Fruit fly (Drosophila melanogaster): Measurements from ENCODE around the gene CG10581.

- TF ChIP-seq Sox102F (GFP tag; optimal IDR thresholded peaks at IDR 0.05) (no peak), fd85E (GFP tag; optimal IDR thresholded peaks at IDR 0.05) (no peak), CG6792 (GFP tag; optimal IDR thresholded peaks at IDR 0.05) (no peak), CG11762 (GFP tag; optimal IDR thresholded peaks at IDR 0.05; ENCODE audit: insufficient read depth) (no peak), OdsH (GFP tag; optimal IDR thresholded peaks at IDR 0.05) (no peak), Smox (GFP tag; optimal IDR thresholded peaks at IDR 0.05) (no peak), Gug (GFP tag; IDR thresholded peaks at IDR 0.05) (no peak), CG6854 (GFP tag; optimal IDR thresholded peaks at IDR 0.05) (no peak), Sox15 (GFP tag; optimal IDR thresholded peaks at IDR 0.05) (no peak), ss (GFP tag; optimal IDR thresholded peaks at IDR 0.05) (no peak), CG6808 (GFP tag; optimal IDR thresholded peaks at IDR 0.05) (no peak), CG11902 (GFP tag; optimal IDR thresholded peaks at IDR 0.05) (no peak)
These were observed 20.9 kb upstream of the CG10581 start for dm6 chr3L:21054894-21055270.
